Fruit fly (Drosophila melanogaster) whole organism, wandering third instar larva: Measurements from ENCODE around the gene Imp.

Experiments used
- CG9705 ChIP-seq: fragments of 200-800 bp; sonication (Bioruptor generic); optimal IDR thresholded peaks from 2 replicates; lab custom pipeline; 2018; ENCODE audit warnings: missing biosample characterization, mild to moderate bottlenecking, missing genetic modification characterization
- Dif ChIP-seq: fragments of 200-275, 200-300 bp; sonication (Bioruptor generic); optimal IDR thresholded peaks from 2 replicates; lab custom pipeline; 2018; ENCODE audit warnings: missing biosample characterization, missing genetic modification characterization; ENCODE audit not compliant: partially characterized antibody
- Jra ChIP-seq: sonication (Bioruptor generic); optimal IDR thresholded peaks from 2 replicates; lab custom pipeline; 2016; ENCODE audit warnings: missing biosample characterization, missing genetic modification characterization
- OdsH ChIP-seq: fragments of 200-800 bp; sonication (Bioruptor generic); optimal IDR thresholded peaks from 2 replicates; lab custom pipeline; 2016; ENCODE audit warnings: missing biosample characterization, mild to moderate bottlenecking, missing genetic modification characterization
- br ChIP-seq: fragments of 200-800 bp; sonication (Bioruptor generic); optimal IDR thresholded peaks from 2 replicates; lab custom pipeline; 2016; ENCODE audit warnings: missing biosample characterization, missing genetic modification characterization
- foxo ChIP-seq, 2 experiments: fragments of 200-800 bp; sonication (Bioruptor generic); optimal IDR thresholded peaks; 2 replicates in 1 of 2; 3 replicates in 1 of 2; lab custom pipeline; 2016 to 2017; ENCODE audit warnings: missing biosample characterization in 2 of 2, missing genetic modification characterization in 2 of 2
- pan ChIP-seq: fragments of >200 bp; optimal IDR thresholded peaks from 2 replicates; lab custom pipeline; 2017
- usp ChIP-seq: fragments of >200 bp; optimal IDR thresholded peaks from 2 replicates; lab custom pipeline; 2017; ENCODE audit warnings: missing biosample characterization, missing genetic modification characterization

- no peak for TF ChIP-seq usp
- TF ChIP-seq OdsH (GFP tag; lab: Kevin White, UChicago): no peak
- no peak for TF ChIP-seq Dif (GFP tag; lab: Kevin White, UChicago)
- no peak for TF ChIP-seq foxo (GFP tag; optimal IDR thresholded peaks at IDR 0.05; lab: Kevin White, UChicago)
- TF ChIP-seq Jra (GFP tag; lab: Kevin White, UChicago): no peak
- no peak for TF ChIP-seq br (GFP tag; lab: Kevin White, UChicago)
- TF ChIP-seq CG9705 (GFP tag; lab: Kevin White, UChicago): no peak
- TF ChIP-seq pan (lab: Kevin White, UChicago): no peak
These were observed 50.5 kb downstream of the Imp start for dm6 chrX:10773562-10773961.
